Fruit fly (Drosophila melanogaster) whole organism, embryonic: Measurements from ENCODE around the gene Blos4.

Source experiments
- Abd-B ChIP-seq: fragments of 200-800 bp; sonication (Bioruptor generic); optimal IDR thresholded peaks from 2 replicates; lab custom pipeline; 2018; ENCODE audit warnings: missing biosample characterization, mild to moderate bottlenecking, missing genetic modification characterization, moderate library complexity
- CG1024 ChIP-seq: fragments of 200-800 bp; sonication (Bioruptor generic); IDR thresholded peaks from 2 replicates; pipeline ENCODE4 v1.3.6; 2022; ENCODE audit warnings: missing biosample characterization, missing genetic modification characterization
- CG11247 ChIP-seq: fragments of 200-800 bp; sonication (Bioruptor generic); IDR thresholded peaks from 2 replicates; pipeline ENCODE4 v1.3.6; 2022; ENCODE audit warnings: missing biosample characterization, missing genetic modification characterization
- CG12219 ChIP-seq: fragments of 200-800 bp; sonication (Bioruptor generic); optimal IDR thresholded peaks from 3 replicates; lab custom pipeline; 2018; ENCODE audit warnings: missing biosample characterization, mild to moderate bottlenecking, missing genetic modification characterization
- CG12744 ChIP-seq: fragments of 200-800 bp; sonication (Bioruptor generic); optimal IDR thresholded peaks from 2 replicates; lab custom pipeline; 2016; ENCODE audit warnings: missing biosample characterization, missing genetic modification characterization
- CG12769 ChIP-seq: fragments of 200-800 bp; sonication (Bioruptor generic); optimal IDR thresholded peaks from 2 replicates; lab custom pipeline; 2019; ENCODE audit warnings: missing biosample characterization, mild to moderate bottlenecking, missing genetic modification characterization, moderate library complexity
- CG13894 ChIP-seq: fragments of 200-800 bp; sonication (Bioruptor generic); optimal IDR thresholded peaks from 3 replicates; lab custom pipeline; 2018; ENCODE audit warnings: missing biosample characterization, mild to moderate bottlenecking, missing genetic modification characterization, moderate library complexity
- CG15601 ChIP-seq: fragments of 200-800 bp; sonication (Bioruptor generic); optimal IDR thresholded peaks from 3 replicates; lab custom pipeline; 2019; ENCODE audit warnings: missing biosample characterization, mild to moderate bottlenecking, missing genetic modification characterization, moderate library complexity
- CG1647 ChIP-seq: fragments of 200-800 bp; sonication (Bioruptor generic); optimal IDR thresholded peaks from 3 replicates; lab custom pipeline; 2016; ENCODE audit warnings: missing biosample characterization, missing genetic modification characterization
- CG16863 ChIP-seq: fragments of 200-800 bp; sonication (Bioruptor generic); optimal IDR thresholded peaks from 3 replicates; lab custom pipeline; 2016; ENCODE audit warnings: missing biosample characterization, missing genetic modification characterization
- CG17361 ChIP-seq: fragments of 200-800 bp; sonication (Bioruptor generic); IDR thresholded peaks from 3 replicates; pipeline ENCODE4 v1.3.6; 2022; ENCODE audit warnings: missing biosample characterization, missing genetic modification characterization
- CG17612 ChIP-seq: fragments of 200-800 bp; sonication (Bioruptor generic); IDR thresholded peaks from 2 replicates; pipeline ENCODE4 v1.3.6; 2022; ENCODE audit warnings: missing biosample characterization, missing genetic modification characterization
- CG18619 ChIP-seq: fragments of 200-800 bp; sonication (Bioruptor generic); optimal IDR thresholded peaks from 3 replicates; lab custom pipeline; 2017; ENCODE audit warnings: missing biosample characterization, mild to moderate bottlenecking, missing genetic modification characterization
- CG2889 ChIP-seq: fragments of 200-800 bp; sonication (Bioruptor generic); IDR thresholded peaks from 3 replicates; pipeline ENCODE4 v1.3.6; 2022; ENCODE audit warnings: missing biosample characterization, missing genetic modification characterization
- CG3281 ChIP-seq: fragments of 200-800 bp; sonication (Bioruptor generic); optimal IDR thresholded peaks from 3 replicates; lab custom pipeline; 2017; ENCODE audit warnings: missing biosample characterization, mild to moderate bottlenecking, missing genetic modification characterization
- CG4617 ChIP-seq: fragments of 200-800 bp; sonication (Bioruptor generic); optimal IDR thresholded peaks from 3 replicates; lab custom pipeline; 2016; ENCODE audit warnings: missing biosample characterization, missing genetic modification characterization, borderline replicate concordance
- CG4707 ChIP-seq: fragments of 200-800 bp; sonication (Bioruptor generic); optimal IDR thresholded peaks from 2 replicates; lab custom pipeline; 2018; ENCODE audit warnings: missing biosample characterization, mild to moderate bottlenecking, missing genetic modification characterization, moderate library complexity
- CG5245 ChIP-seq: fragments of 200-800 bp; sonication (Bioruptor generic); optimal IDR thresholded peaks from 3 replicates; lab custom pipeline; 2016; ENCODE audit warnings: missing biosample characterization, missing genetic modification characterization
- CG6175 ChIP-seq: fragments of 200-800 bp; sonication (Bioruptor generic); IDR thresholded peaks from 3 replicates; pipeline ENCODE4 v1.3.6; 2022; ENCODE audit warnings: missing biosample characterization, missing genetic modification characterization
- CG6813 ChIP-seq: fragments of 200-800 bp; sonication (Bioruptor generic); optimal IDR thresholded peaks from 2 replicates; lab custom pipeline; 2017; ENCODE audit warnings: missing biosample characterization, missing genetic modification characterization, mild to moderate bottlenecking, moderate library complexity, missing genetic modification reagents
- D ChIP-seq, 2 experiments: fragments of 200-800 bp in 1 of 2; fragments of >200 bp in 1 of 2; sonication (Bioruptor generic) in 1 of 2; optimal IDR thresholded peaks; 2 replicates in 1 of 2; 3 replicates in 1 of 2; lab custom pipeline; 2017; ENCODE audit warnings: mild to moderate bottlenecking in 1 of 2, missing biosample characterization in 1 of 2, missing genetic modification characterization in 1 of 2, missing genetic modification reagents in 1 of 2
- Dll ChIP-seq: fragments of 200-800 bp; sonication (Bioruptor generic); IDR thresholded peaks from 4 replicates; pipeline ENCODE4 v1.3.6; 2022; ENCODE audit warnings: missing biosample characterization, missing genetic modification characterization; ENCODE audit not compliant: partially characterized antibody
- E2f1 ChIP-seq: fragments of 200-800 bp; sonication (Bioruptor generic); IDR thresholded peaks from 2 replicates; pipeline ENCODE4 v1.3.6; 2022; ENCODE audit warnings: missing biosample characterization, missing genetic modification characterization
- HmgZ ChIP-seq: fragments of 200-800 bp; sonication (Bioruptor generic); optimal IDR thresholded peaks from 2 replicates; lab custom pipeline; 2018; ENCODE audit warnings: missing biosample characterization, mild to moderate bottlenecking, missing genetic modification characterization
- Hr78 ChIP-seq, 2 experiments: fragments of 200-800 bp in 1 of 2; fragments of >200 bp in 1 of 2; sonication (Bioruptor generic) in 1 of 2; optimal IDR thresholded peaks; 2 replicates each; lab custom pipeline; 2017 to 2019; ENCODE audit warnings: missing biosample characterization in 2 of 2, missing genetic modification characterization in 2 of 2, mild to moderate bottlenecking in 1 of 2, moderate library complexity in 1 of 2
- Meics ChIP-seq: fragments of 200-800 bp; sonication (Bioruptor generic); optimal IDR thresholded peaks from 2 replicates; lab custom pipeline; 2017; ENCODE audit warnings: missing biosample characterization, mild to moderate bottlenecking, missing genetic modification characterization
- Neu2 ChIP-seq: fragments of 200-800 bp; sonication (Bioruptor generic); optimal IDR thresholded peaks from 3 replicates; lab custom pipeline; 2016; ENCODE audit warnings: missing biosample characterization, missing genetic modification characterization, borderline replicate concordance
- Optix ChIP-seq: fragments of 200-800 bp; sonication (Bioruptor generic); IDR thresholded peaks from 3 replicates; pipeline ENCODE4 v1.3.6; 2022; ENCODE audit warnings: missing biosample characterization, missing genetic modification characterization
- Rx ChIP-seq: fragments of 200-800 bp; sonication (Bioruptor generic); IDR thresholded peaks from 2 replicates; pipeline ENCODE4 v1.3.6; 2022; ENCODE audit warnings: missing biosample characterization, missing genetic modification characterization
- Taf1 ChIP-seq: fragments of 200-800 bp; sonication (Bioruptor generic); IDR thresholded peaks from 2 replicates; pipeline ENCODE4 v1.3.6; 2022; ENCODE audit warnings: missing biosample characterization, missing genetic modification characterization
- Xbp1 ChIP-seq: fragments of 200-800 bp; sonication (Bioruptor generic); optimal IDR thresholded peaks from 3 replicates; lab custom pipeline; 2016; ENCODE audit warnings: missing biosample characterization, mild to moderate bottlenecking, missing genetic modification characterization
- bab2 ChIP-seq: fragments of 200-800 bp; sonication (Bioruptor generic); optimal IDR thresholded peaks from 2 replicates; lab custom pipeline; 2016; ENCODE audit warnings: missing biosample characterization, missing genetic modification characterization
- cad ChIP-seq: fragments of >200 bp; optimal IDR thresholded peaks from 2 replicates; lab custom pipeline; 2017; ENCODE audit warnings: missing biosample characterization, missing genetic modification characterization
- chinmo ChIP-seq: fragments of 200-800 bp; sonication (Bioruptor generic); IDR thresholded peaks from 4 replicates; pipeline ENCODE4 v1.3.6; 2022; ENCODE audit warnings: missing biosample characterization, missing genetic modification characterization; ENCODE audit not compliant: partially characterized antibody
- crol ChIP-seq: fragments of 200-800 bp; sonication (Bioruptor generic); IDR thresholded peaks from 2 replicates; pipeline ENCODE4 v1.3.6; 2022; ENCODE audit warnings: missing biosample characterization, missing genetic modification characterization
- dpn ChIP-seq, 2 experiments: fragments of 200-800 bp; sonication (Bioruptor generic); optimal IDR thresholded peaks; 3 replicates each; lab custom pipeline; 2016; ENCODE audit warnings: missing biosample characterization in 2 of 2, missing genetic modification characterization in 2 of 2
- ftz-f1 ChIP-seq: fragments of 200-800 bp; sonication (Bioruptor generic); optimal IDR thresholded peaks from 2 replicates; lab custom pipeline; 2016; ENCODE audit warnings: missing biosample characterization, missing genetic modification characterization
- gcm ChIP-seq: fragments of 200-800 bp; sonication (Bioruptor generic); optimal IDR thresholded peaks from 2 replicates; lab custom pipeline; 2019; ENCODE audit warnings: missing biosample characterization, mild to moderate bottlenecking, missing genetic modification characterization, moderate library complexity
- gem ChIP-seq: fragments of 200-800 bp; sonication (Bioruptor generic); optimal IDR thresholded peaks from 2 replicates; lab custom pipeline; 2019; ENCODE audit warnings: missing biosample characterization, mild to moderate bottlenecking, missing genetic modification characterization, moderate library complexity
- odd ChIP-seq: fragments of 200-800 bp; sonication (Bioruptor generic); optimal IDR thresholded peaks from 2 replicates; lab custom pipeline; 2017; ENCODE audit warnings: missing biosample characterization, mild to moderate bottlenecking, missing genetic modification characterization
- pita ChIP-seq: fragments of 200-800 bp; sonication (Bioruptor generic); optimal IDR thresholded peaks from 2 replicates; lab custom pipeline; 2017; ENCODE audit warnings: missing biosample characterization, mild to moderate bottlenecking, missing genetic modification characterization
- rib ChIP-seq: fragments of 200-800 bp; sonication (Bioruptor generic); IDR thresholded peaks from 2 replicates; pipeline ENCODE4 v1.3.6; 2022; ENCODE audit warnings: missing biosample characterization, missing genetic modification characterization
- scrt ChIP-seq: fragments of 200-800 bp; sonication (Bioruptor generic); optimal IDR thresholded peaks from 2 replicates; lab custom pipeline; 2018; ENCODE audit warnings: missing biosample characterization, mild to moderate bottlenecking, missing genetic modification characterization, moderate library complexity
- sens ChIP-seq: fragments of 200-800 bp; sonication (Bioruptor generic); peaks from one replicate; lab custom pipeline; 2016; ENCODE audit warnings: missing biosample characterization, missing genetic modification characterization
- sens-2 ChIP-seq: fragments of 200-800 bp; sonication (Bioruptor generic); IDR thresholded peaks from 2 replicates; pipeline ENCODE4 v1.3.6; 2022; ENCODE audit warnings: missing biosample characterization, missing genetic modification characterization
- ssp ChIP-seq: fragments of 200-800 bp; sonication (Bioruptor generic); IDR thresholded peaks from 2 replicates; pipeline ENCODE4 v1.3.6; 2022; ENCODE audit warnings: missing biosample characterization, missing genetic modification characterization
- sug ChIP-seq: fragments of 200-800 bp; optimal IDR thresholded peaks from 2 replicates; lab custom pipeline; 2019; ENCODE audit warnings: missing biosample characterization, mild to moderate bottlenecking, missing genetic modification characterization, moderate library complexity
- tll ChIP-seq, 2 experiments: fragments of 200-800 bp in 1 of 2; fragments of >200 bp in 1 of 2; sonication (Bioruptor generic) in 1 of 2; optimal IDR thresholded peaks; 2 replicates each; lab custom pipeline; 2017 to 2019; ENCODE audit warnings: missing biosample characterization in 2 of 2, missing genetic modification characterization in 2 of 2, mild to moderate bottlenecking in 1 of 2, moderate library complexity in 1 of 2
- wor ChIP-seq: fragments of 200-800 bp; sonication (Bioruptor generic); IDR thresholded peaks from 2 replicates; pipeline ENCODE4 v1.3.6; 2022; ENCODE audit warnings: missing biosample characterization, missing genetic modification characterization

Blos4 gene

DNA sequence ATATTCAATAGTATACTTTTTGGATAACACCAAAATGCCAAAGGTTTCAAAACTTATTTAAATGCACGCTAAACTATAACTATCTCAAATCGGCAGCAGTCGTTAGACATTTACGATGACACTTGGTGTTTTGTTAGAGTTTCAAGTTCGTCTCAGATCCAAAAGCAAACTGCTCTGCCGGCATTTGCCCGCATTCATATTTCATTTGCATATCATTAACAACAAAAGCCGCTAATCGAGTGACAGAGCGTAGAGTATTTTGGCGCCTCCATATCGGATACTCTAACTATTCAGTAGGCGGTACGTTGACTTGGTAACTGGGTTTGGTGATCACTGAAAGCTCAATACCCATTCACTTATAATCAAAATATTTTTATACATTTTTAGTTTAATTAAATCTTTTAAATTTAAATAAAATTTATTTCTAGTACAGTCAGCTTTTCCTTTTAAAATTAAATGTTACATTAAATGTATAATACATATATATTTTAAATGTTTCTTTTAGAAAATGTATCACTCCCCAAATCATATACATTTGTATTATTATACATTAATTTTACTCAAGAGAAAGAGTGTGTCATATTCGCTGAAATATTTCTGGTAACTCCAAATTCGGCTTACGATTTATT lies 14.4 kb downstream of the Blos4 start (continued):
- no peak for TF ChIP-seq CG6813 (GFP tag; lab: Kevin White, UChicago)
- TF ChIP-seq dpn (GFP tag; optimal IDR thresholded peaks at IDR 0.05; lab: Kevin White, UChicago), result peak in 1 of 2 experiments; percentile 40
- TF ChIP-seq Xbp1, result peak; percentile 46
- no peak for TF ChIP-seq CG15601 (tag; lab: Kevin White, UChicago)
- no peak for TF ChIP-seq sens-2 (GFP tag; lab: Robert Waterston, UW)
- TF ChIP-seq Taf1 (GFP tag; lab: Robert Waterston, UW), result no peak
- TF ChIP-seq Neu2, result no peak
- TF ChIP-seq CG6175, result no peak
- peak; percentile 62 for TF ChIP-seq odd (GFP tag; lab: Kevin White, UChicago)
- TF ChIP-seq CG17612, result no peak
- no peak for TF ChIP-seq wor
- TF ChIP-seq scrt, result no peak
- peak; percentile 94; the same call in 3 of the 4 replicates for TF ChIP-seq chinmo (GFP tag; lab: Robert Waterston, UW)
- TF ChIP-seq Dll (GFP tag; lab: Robert Waterston, UW), result no peak
- TF ChIP-seq CG3281, result peak; percentile 48
- TF ChIP-seq E2f1, result peak; percentile 16; the same call in 1 of the 2 replicates
- no peak for TF ChIP-seq CG12769 (tag; lab: Kevin White, UChicago)
- TF ChIP-seq gem (tag; lab: Kevin White, UChicago), result peak; percentile 81
- no peak for TF ChIP-seq rib (GFP tag; lab: Robert Waterston, UW)
- no peak for TF ChIP-seq ssp (GFP tag; lab: Robert Waterston, UW)
- TF ChIP-seq sug (tag; lab: Kevin White, UChicago), result peak; percentile 45
- no peak for TF ChIP-seq CG2889 (GFP tag; lab: Robert Waterston, UW)
- no peak for TF ChIP-seq cad (GFP tag; lab: Kevin White, UChicago)
- TF ChIP-seq crol (GFP tag; lab: Robert Waterston, UW), result no peak
- TF ChIP-seq CG5245, result no peak
- no peak for TF ChIP-seq CG11247
- no peak for TF ChIP-seq Optix (GFP tag; lab: Robert Waterston, UW)
- TF ChIP-seq CG13894, result peak; percentile 68
- TF ChIP-seq Hr78 (GFP tag; optimal IDR thresholded peaks at IDR 0.05; lab: Kevin White, UChicago), result peak in 1 of 2 experiments; percentile 7
- TF ChIP-seq CG4707 (GFP tag; lab: Kevin White, UChicago), result no peak
- TF ChIP-seq CG1024 (GFP tag; lab: Robert Waterston, UW), result no peak
- no peak for TF ChIP-seq CG1647 (GFP tag; lab: Kevin White, UChicago)
- peak; percentile 26 for TF ChIP-seq sens (GFP tag; lab: Kevin White, UChicago)
- TF ChIP-seq Rx (GFP tag; lab: Robert Waterston, UW), result no peak
- no peak for TF ChIP-seq CG12219 (GFP tag; lab: Kevin White, UChicago)
- TF ChIP-seq bab2, result no peak
- no peak for TF ChIP-seq CG16863 (GFP tag; lab: Kevin White, UChicago)
- no peak for TF ChIP-seq D (optimal IDR thresholded peaks at IDR 0.05; lab: Kevin White, UChicago)
- peak; percentile 39 for TF ChIP-seq D (GFP tag; optimal IDR thresholded peaks at IDR 0.05; lab: Kevin White, UChicago)
- no peak for TF ChIP-seq ftz-f1 (GFP tag; lab: Kevin White, UChicago)
- TF ChIP-seq CG18619 (GFP tag; lab: Kevin White, UChicago), result peak; percentile 39
- peak; percentile 85 for TF ChIP-seq CG17361
- no peak for TF ChIP-seq CG4617 (GFP tag; lab: Kevin White, UChicago)
- no peak for TF ChIP-seq pita (GFP tag; lab: Kevin White, UChicago)
- no peak for TF ChIP-seq CG12744 (GFP tag; lab: Kevin White, UChicago)
- TF ChIP-seq gcm (GFP tag; lab: Kevin White, UChicago), result peak; percentile 73
- TF ChIP-seq tll (GFP tag; optimal IDR thresholded peaks at IDR 0.05; lab: Kevin White, UChicago), result no peak
- no peak for TF ChIP-seq Abd-B
- TF ChIP-seq Meics, result peak; percentile 61
- TF ChIP-seq HmgZ (tag; lab: Kevin White, UChicago), result no peak
